Worm (Caenorhabditis elegans) whole organism, young adult: ENCODE measurements around the gene W02F12.4.
A peak's percentile ranks its signal among the peaks of the same experiment; 100 is the strongest.

ENCODE experiments used
- B0261.1 ChIP-seq: sonication (generic microtip); optimal IDR thresholded peaks from 2 replicates; lab custom pipeline; 2016; ENCODE audit warnings: mild to moderate bottlenecking, missing genetic modification characterization, moderate library complexity, missing compliant biosample characterization
- C17E4.6 ChIP-seq: fragments of 200-800 bp; sonication (Bioruptor generic); IDR thresholded peaks from 2 replicates; pipeline ENCODE4 v1.3.6; 2022; ENCODE audit warnings: missing genetic modification reagents, missing genetic modification characterization, missing compliant biosample characterization
- D2030.7 ChIP-seq: fragments of 200-800 bp; sonication (Bioruptor generic); IDR thresholded peaks from 2 replicates; pipeline ENCODE4 v1.3.6; 2022; ENCODE audit warnings: missing genetic modification reagents, missing genetic modification characterization, missing compliant biosample characterization
- F39B2.1 ChIP-seq: fragments of 200-800 bp; sonication (Bioruptor generic); IDR thresholded peaks from 2 replicates; pipeline ENCODE4 v1.3.6; 2022; ENCODE audit warnings: missing genetic modification reagents, missing genetic modification characterization, missing compliant biosample characterization
- Y56A3A.18 ChIP-seq: fragments of 200-800 bp; sonication (Bioruptor generic); IDR thresholded peaks from 2 replicates; pipeline ENCODE4 v1.3.6; 2022; ENCODE audit warnings: missing genetic modification reagents, missing genetic modification characterization, missing compliant biosample characterization
- Y79H2A.3 ChIP-seq: fragments of 200-800 bp; sonication (Bioruptor generic); conservative IDR thresholded peaks from 2 replicates; pipeline ENCODE4 v1.3.6; 2022; ENCODE audit warnings: missing genetic modification reagents, missing genetic modification characterization, missing compliant biosample characterization
- ZK185.1 ChIP-seq: sonication (generic microtip); optimal IDR thresholded peaks from 2 replicates; lab custom pipeline; 2016; ENCODE audit warnings: mild to moderate bottlenecking, missing genetic modification characterization, missing compliant biosample characterization; ENCODE audit not compliant: poor library complexity, severe bottlenecking
- akir-1 ChIP-seq: fragments of 200-800 bp; sonication (Bioruptor generic); optimal IDR thresholded peaks from 2 replicates; lab custom pipeline; 2018; ENCODE audit warnings: mild to moderate bottlenecking, missing genetic modification characterization, moderate library complexity, missing compliant biosample characterization
- ama-1 ChIP-seq, 3 experiments: fragments of 150-350 bp in 1 of 3; sonication (generic microtip) in 2 of 3; optimal IDR thresholded peaks; 2 replicates each; lab custom pipeline; 2014 to 2018; ENCODE audit warnings: missing biosample characterization in 2 of 3, missing genetic modification characterization in 2 of 3, missing genetic modification reagents in 2 of 3
- aptf-2 ChIP-seq: fragments of 200-800 bp; sonication (Bioruptor generic); conservative IDR thresholded peaks from 2 replicates; pipeline ENCODE4 v1.3.6; 2022; ENCODE audit warnings: missing genetic modification reagents, missing genetic modification characterization, missing compliant biosample characterization
- attf-3 ChIP-seq: fragments of 200-800 bp; sonication (Bioruptor generic); conservative IDR thresholded peaks from 2 replicates; pipeline ENCODE4 v1.3.6; 2022; ENCODE audit warnings: missing genetic modification reagents, missing genetic modification characterization, missing compliant biosample characterization
- attf-6 ChIP-seq: fragments of 200-800 bp; sonication (Bioruptor generic); IDR thresholded peaks from 2 replicates; pipeline ENCODE4 v1.3.6; 2022; ENCODE audit warnings: missing genetic modification reagents, missing genetic modification characterization, missing compliant biosample characterization
- bed-2 ChIP-seq: fragments of 200-800 bp; sonication (Bioruptor generic); IDR thresholded peaks from 2 replicates; pipeline ENCODE4 v1.3.6; 2022; ENCODE audit warnings: missing genetic modification reagents, missing genetic modification characterization, missing compliant biosample characterization
- cebp-2 ChIP-seq: fragments of 200-800 bp; sonication (Bioruptor generic); IDR thresholded peaks from 2 replicates; pipeline ENCODE4 v1.3.6; 2022; ENCODE audit warnings: missing genetic modification characterization, missing compliant biosample characterization
- ceh-58 ChIP-seq: fragments of 200-800 bp; sonication (Bioruptor generic); IDR thresholded peaks from 2 replicates; pipeline ENCODE4 v1.3.6; 2022; ENCODE audit warnings: missing genetic modification characterization, missing compliant biosample characterization
- ceh-79 ChIP-seq: sonication (generic microtip); optimal IDR thresholded peaks from 2 replicates; lab custom pipeline; 2017; ENCODE audit warnings: mild to moderate bottlenecking, missing genetic modification characterization, missing compliant biosample characterization
- die-1 ChIP-seq: sonication (generic microtip); optimal IDR thresholded peaks from 2 replicates; lab custom pipeline; 2016; ENCODE audit warnings: missing genotype, mild to moderate bottlenecking, missing genetic modification characterization, missing compliant biosample characterization
- ekl-4 ChIP-seq: fragments of 200-800 bp; sonication (Bioruptor generic); IDR thresholded peaks from 2 replicates; pipeline ENCODE4 v1.3.6; 2022; ENCODE audit warnings: missing genetic modification reagents, missing genetic modification characterization, missing compliant biosample characterization
- fkh-3 ChIP-seq: sonication (generic microtip); optimal IDR thresholded peaks from 2 replicates; lab custom pipeline; 2016; ENCODE audit warnings: mild to moderate bottlenecking, missing genetic modification characterization, missing compliant biosample characterization
- hlh-12 ChIP-seq: sonication (generic microtip); optimal IDR thresholded peaks from 2 replicates; lab custom pipeline; 2016; ENCODE audit warnings: missing genetic modification characterization, missing compliant biosample characterization
- hmg-1.2 ChIP-seq: fragments of 200-800 bp; sonication (Bioruptor generic); IDR thresholded peaks from 2 replicates; pipeline ENCODE4 v1.3.6; 2022; ENCODE audit warnings: missing genetic modification reagents, missing genetic modification characterization, missing compliant biosample characterization
- hmg-20 ChIP-seq: fragments of 200-800 bp; sonication (Bioruptor generic); IDR thresholded peaks from 2 replicates; pipeline ENCODE4 v1.3.6; 2022; ENCODE audit warnings: missing genetic modification reagents, missing genetic modification characterization, missing compliant biosample characterization
- lin-54 ChIP-seq: fragments of 200-800 bp; sonication (Bioruptor generic); optimal IDR thresholded peaks from 2 replicates; lab custom pipeline; 2018; ENCODE audit warnings: mild to moderate bottlenecking, missing genetic modification characterization, missing compliant biosample characterization
- lsy-27 ChIP-seq: sonication (generic microtip); optimal IDR thresholded peaks from 2 replicates; lab custom pipeline; 2017; ENCODE audit warnings: missing genetic modification characterization, mild to moderate bottlenecking, missing compliant biosample characterization, antibody characterized with exemption, missing genotype, borderline replicate concordance; ENCODE audit not compliant: insufficient read depth
- madf-6 ChIP-seq: fragments of 200-800 bp; sonication (Bioruptor generic); IDR thresholded peaks from 2 replicates; pipeline ENCODE4 v1.3.6; 2022; ENCODE audit warnings: missing genetic modification reagents, missing genetic modification characterization, missing compliant biosample characterization
- madf-8 ChIP-seq: fragments of 200-800 bp; sonication (Bioruptor generic); conservative IDR thresholded peaks from 2 replicates; pipeline ENCODE4 v1.3.6; 2022; ENCODE audit warnings: missing genetic modification reagents, missing genetic modification characterization, missing compliant biosample characterization
- mel-28 ChIP-seq: sonication (generic microtip); optimal IDR thresholded peaks from 2 replicates; lab custom pipeline; 2016; ENCODE audit warnings: borderline replicate concordance, mild to moderate bottlenecking, missing genetic modification characterization, missing compliant biosample characterization
- nfya-1 ChIP-seq: sonication (generic microtip); optimal IDR thresholded peaks from 2 replicates; lab custom pipeline; 2017; ENCODE audit warnings: antibody characterized with exemption, missing compliant biosample characterization, missing genetic modification characterization, borderline replicate concordance; ENCODE audit not compliant: insufficient read depth
- nfyb-1 ChIP-seq: fragments of 200-800 bp; sonication (Bioruptor generic); IDR thresholded peaks from 2 replicates; pipeline ENCODE4 v1.3.6; 2022; ENCODE audit warnings: missing genetic modification reagents, missing genetic modification characterization, missing compliant biosample characterization
- nhr-179 ChIP-seq: sonication (generic microtip); optimal IDR thresholded peaks from 2 replicates; lab custom pipeline; 2016; ENCODE audit warnings: mild to moderate bottlenecking, missing genetic modification characterization, missing compliant biosample characterization
- rpc-1 ChIP-seq, 2 experiments: fragments of 150-350 bp in 1 of 2; sonication (generic microtip) in 1 of 2; optimal IDR thresholded peaks; 2 replicates each; lab custom pipeline; 2014 to 2018; ENCODE audit warnings: missing biosample characterization in 1 of 2, missing genetic modification characterization in 1 of 2, missing genetic modification reagents in 1 of 2, missing genotype in 1 of 2
- snpc-4 ChIP-seq, 5 experiments: fragments of 150-350 bp in 1 of 5; sonication (generic microtip) in 4 of 5; optimal IDR thresholded peaks; 2 replicates each; lab custom pipeline; 2014 to 2018; ENCODE audit warnings: missing genetic modification characterization in 5 of 5, missing biosample characterization in 3 of 5, antibody characterized with exemption in 2 of 5, mild to moderate bottlenecking in 2 of 5, missing compliant biosample characterization in 2 of 5, missing genotype in 2 of 5, moderate library complexity in 2 of 5, missing genetic modification reagents in 1 of 5
- tbp1 ChIP-seq: fragments of 200-800 bp; sonication (Bioruptor generic); optimal IDR thresholded peaks from 2 replicates; lab custom pipeline; 2018; ENCODE audit warnings: mild to moderate bottlenecking, missing genetic modification characterization, missing compliant biosample characterization
- tbx-9 ChIP-seq: sonication (generic microtip); optimal IDR thresholded peaks from 2 replicates; lab custom pipeline; 2016; ENCODE audit warnings: borderline replicate concordance, missing genetic modification characterization, inconsistent platforms, missing compliant biosample characterization
- tlf-1 ChIP-seq: fragments of 200-800 bp; sonication (Bioruptor generic); optimal IDR thresholded peaks from 2 replicates; lab custom pipeline; 2018; ENCODE audit warnings: mild to moderate bottlenecking, missing genetic modification characterization, missing compliant biosample characterization
- ztf-18 ChIP-seq: sonication (generic microtip); optimal IDR thresholded peaks from 2 replicates; lab custom pipeline; 2016; ENCODE audit warnings: missing genotype, mild to moderate bottlenecking, missing genetic modification characterization, missing compliant biosample characterization
- ztf-25 ChIP-seq: fragments of 200-800 bp; sonication (Bioruptor generic); IDR thresholded peaks from 2 replicates; pipeline ENCODE4 v1.3.6; 2022; ENCODE audit warnings: missing genetic modification reagents, missing genetic modification characterization, missing compliant biosample characterization
- ztf-3 ChIP-seq: fragments of 200-800 bp; sonication (Bioruptor generic); optimal IDR thresholded peaks from 2 replicates; lab custom pipeline; 2018; ENCODE audit warnings: mild to moderate bottlenecking, missing genetic modification characterization, missing compliant biosample characterization

Gene W02F12.4

DNA sequence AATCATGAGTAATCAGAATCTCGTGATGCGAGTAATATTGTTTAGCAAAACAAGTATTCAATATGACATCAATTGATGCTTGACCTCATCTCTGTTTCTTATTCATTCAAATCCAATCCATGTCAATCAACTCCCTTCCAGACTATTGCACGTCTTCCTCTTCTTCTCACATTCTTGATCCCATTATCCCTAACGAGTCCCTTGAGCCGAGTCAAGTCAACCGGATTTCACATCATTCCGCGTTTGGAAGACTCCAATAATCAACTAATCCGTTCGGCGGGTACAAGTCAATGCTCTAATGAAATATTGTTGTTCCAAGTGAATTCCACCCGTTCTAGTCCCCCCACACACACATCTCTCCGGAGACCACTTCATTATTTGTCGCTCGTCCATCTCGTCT lies 19.5 kb upstream of the W02F12.4 start:
- TF ChIP-seq ztf-25 (GFP tag; lab: Robert Waterston, UW) (no peak), lsy-27 (no peak), tbx-9 (tag; lab: Kevin White, UChicago) (no peak), attf-3 (no peak), ama-1 (optimal IDR thresholded peaks at IDR 0.05; lab: Kevin White, UChicago) (no peak), ama-1 (GFP tag; optimal IDR thresholded peaks at IDR 0.05; lab: Kevin White, UChicago) (no peak), hlh-12 (tag; lab: Kevin White, UChicago) (no peak), lin-54 (GFP tag; lab: Kevin White, UChicago) (no peak), ekl-4 (GFP tag; lab: Robert Waterston, UW) (no peak), bed-2 (GFP tag; lab: Robert Waterston, UW) (no peak), fkh-3 (tag; lab: Kevin White, UChicago) (no peak)

DNA sequence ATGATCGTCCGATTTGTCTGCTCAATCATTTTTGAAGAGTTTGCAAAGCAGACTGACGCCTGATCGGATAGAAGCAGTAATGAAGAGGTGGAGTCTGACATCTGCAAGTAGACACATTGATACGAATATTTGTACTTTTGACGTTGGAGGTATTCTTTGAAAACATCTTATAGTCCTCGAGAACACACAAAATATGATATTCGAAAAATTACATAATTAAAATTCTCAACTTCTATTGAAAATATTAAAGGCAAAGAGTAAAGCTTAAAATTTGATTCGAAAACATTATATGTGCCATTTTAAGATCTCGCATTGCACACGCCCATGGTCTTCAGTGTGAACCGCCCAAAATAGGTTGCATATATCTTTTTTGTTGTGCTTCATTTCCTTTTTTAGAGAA lies 15.6 kb upstream of the W02F12.4 start, which contains the start of gene ZC487.2:
Gene ZC487.2, minus strand, starts transcription at position 101 of the 400 bp plus-strand sequence.
- TF ChIP-seq mel-28, result no peak
- TF ChIP-seq ceh-58 (GFP tag; lab: Robert Waterston, UW), result no peak
- no peak for TF ChIP-seq ztf-18 (tag; lab: Kevin White, UChicago)
- TF ChIP-seq ceh-79, result no peak
- TF ChIP-seq C17E4.6 (GFP tag; lab: Robert Waterston, UW), result no peak
- no peak for TF ChIP-seq akir-1 (GFP tag; lab: Kevin White, UChicago)
- TF ChIP-seq nfyb-1 (GFP tag; lab: Robert Waterston, UW), result no peak
- no peak for TF ChIP-seq hmg-20
- TF ChIP-seq Y79H2A.3 (GFP tag; lab: Robert Waterston, UW), result no peak
- TF ChIP-seq cebp-2, result no peak
- no peak for TF ChIP-seq ztf-3
- TF ChIP-seq, all 124 proteins: peak for 0

DNA sequence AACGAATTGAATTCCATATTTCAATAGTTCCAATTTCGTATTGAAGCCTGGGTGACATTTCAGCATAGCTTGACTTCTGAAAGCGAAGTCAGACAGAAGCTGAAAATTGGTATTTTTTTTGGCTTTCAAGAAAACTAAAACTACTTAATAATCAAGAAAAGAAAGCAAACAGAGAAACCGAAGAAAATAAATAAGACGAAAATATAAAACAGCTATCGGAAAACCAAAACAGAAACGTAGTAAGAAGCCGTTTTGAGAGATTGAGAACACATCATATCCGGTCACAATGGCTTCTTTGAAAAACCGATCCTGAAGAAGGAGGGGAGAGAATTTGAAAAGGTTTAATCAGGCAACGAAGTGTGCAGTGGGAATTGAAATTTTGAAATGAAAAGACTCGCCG lies 11.5 kb upstream of the W02F12.4 start, which contains the start of gene srg-30:
Gene srg-30, minus strand, starts transcription at position 101 of the 400 bp plus-strand sequence.
- TF ChIP-seq hmg-20, result no peak
- no peak for TF ChIP-seq ZK185.1 (tag; lab: Kevin White, UChicago)
- no peak for TF ChIP-seq nfya-1
- TF ChIP-seq F39B2.1 (GFP tag; lab: Robert Waterston, UW), result no peak
- TF ChIP-seq Y56A3A.18, result no peak
- no peak for TF ChIP-seq aptf-2
- TF ChIP-seq ztf-18 (tag; lab: Kevin White, UChicago), result no peak
- no peak for TF ChIP-seq tlf-1
- TF ChIP-seq ceh-79, result no peak
- TF ChIP-seq Y79H2A.3 (GFP tag; lab: Robert Waterston, UW), result no peak
- no peak for TF ChIP-seq attf-6 (GFP tag; lab: Robert Waterston, UW)
- TF ChIP-seq nhr-179, result no peak
- no peak for TF ChIP-seq lin-54 (GFP tag; lab: Kevin White, UChicago)
- no peak for TF ChIP-seq snpc-4 (GFP tag; optimal IDR thresholded peaks at IDR 0.05; lab: Kevin White, UChicago)
- TF ChIP-seq snpc-4 (tag; optimal IDR thresholded peaks at IDR 0.05; lab: Kevin White, UChicago), result no peak
- TF ChIP-seq die-1, result no peak
- no peak for TF ChIP-seq attf-3

DNA sequence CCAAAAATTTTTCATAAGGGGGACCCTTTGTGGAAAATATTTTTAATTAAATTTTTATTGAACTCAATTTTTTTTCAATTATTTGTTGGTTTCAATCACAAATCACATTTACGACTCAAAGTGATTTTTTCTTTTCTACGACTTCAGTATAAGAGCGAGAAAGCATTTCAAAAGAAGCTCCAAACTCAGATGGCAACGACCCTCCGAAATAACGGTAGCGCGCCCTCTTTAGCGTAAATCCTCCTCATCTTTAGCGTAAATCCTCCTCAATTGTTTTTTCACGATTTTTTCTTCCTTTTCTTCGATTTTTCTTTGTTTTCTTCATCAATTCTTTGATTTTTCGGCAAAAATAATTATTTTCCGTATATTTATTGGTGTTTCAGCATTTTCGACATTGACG lies 8.1 kb upstream of the W02F12.4 start:
- TF ChIP-seq attf-3, result peak; percentile 88

DNA sequence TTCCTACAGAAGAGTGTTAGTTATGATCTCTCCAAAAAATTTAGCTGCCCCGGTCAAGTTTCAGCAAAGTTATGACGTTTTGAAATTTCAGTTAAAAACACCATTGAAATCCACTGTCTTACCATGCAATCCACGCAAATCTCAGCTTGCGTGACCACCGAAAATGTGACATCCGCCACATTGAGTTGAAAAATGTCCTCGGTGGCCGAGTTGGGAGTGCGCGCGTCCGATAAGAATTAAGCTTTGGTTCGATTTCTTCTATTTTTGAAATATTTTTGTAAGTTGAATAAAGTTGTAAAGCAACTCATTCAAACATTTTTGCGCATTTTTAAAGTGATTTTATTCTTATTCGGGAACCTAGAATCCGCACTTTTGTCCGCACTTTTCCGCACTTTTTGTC lies 4.3 kb upstream of the W02F12.4 start:
- TF ChIP-seq tbp1 (GFP tag; lab: Kevin White, UChicago), result peak; percentile 83
- TF ChIP-seq madf-8 (GFP tag; lab: Robert Waterston, UW), result peak; percentile 30; the same call in 1 of the 2 replicates
- TF ChIP-seq D2030.7, result 0 out of 2 replicates have a peak, but pooled peaks have one; percentile 39
- peak; percentile 63; the same call in 1 of the 2 replicates for TF ChIP-seq madf-6 (GFP tag; lab: Robert Waterston, UW)
- peak; percentile 56; the same call in 1 of the 2 replicates for TF ChIP-seq hmg-1.2 (GFP tag; lab: Robert Waterston, UW)
- TF ChIP-seq attf-3, result peak; percentile 50; the same call in 1 of the 2 replicates
- peak; percentile 60 for TF ChIP-seq B0261.1
- TF ChIP-seq rpc-1 (optimal IDR thresholded peaks at IDR 0.05; lab: Kevin White, UChicago), result peak; percentile 23
- TF ChIP-seq rpc-1 (tag; optimal IDR thresholded peaks at IDR 0.05; lab: Kevin White, UChicago), result peak; percentile 60
